Worm (Caenorhabditis elegans): ENCODE measurements around the gene scl-2.

The scl-2 gene

ce11 chrIV:13096778-13097177, 39.3 kb downstream of the scl-2 start:
- TF ChIP-seq nhr-76 (tag; optimal IDR thresholded peaks at IDR 0.05), result no peak
- TF ChIP-seq aly-2 (tag; optimal IDR thresholded peaks at IDR 0.05), result peak; percentile 30
- no peak for TF ChIP-seq mml-1 (tag; optimal IDR thresholded peaks at IDR 0.05)

ce11 chrIV:13098652-13099051, 41.1 kb downstream of the scl-2 start, which contains the start of the genes dli-1, tin-9.2 and exos-4.1:
dli-1 (minus strand) TSS chrIV:13098792.
tin-9.2 (plus strand) TSS chrIV:13098995.
exos-4.1 (plus strand) TSS chrIV:13098999.
- TF ChIP-seq nhr-67 (tag; optimal IDR thresholded peaks at IDR 0.05), result no peak
- peak; percentile 77 for TF ChIP-seq nfya-1 (tag; optimal IDR thresholded peaks at IDR 0.05; ENCODE audit: insufficient read depth)
- no peak for TF ChIP-seq sea-2 (GFP tag; optimal IDR thresholded peaks at IDR 0.05)
- TF ChIP-seq nhr-25 (tag; optimal IDR thresholded peaks at IDR 0.05), result peak; percentile 35
- no peak for TF ChIP-seq fkh-10 (GFP tag; optimal IDR thresholded peaks at IDR 0.05)
- TF ChIP-seq unc-39 (tag; optimal IDR thresholded peaks at IDR 0.05), result no peak
- peak; percentile 83 for TF ChIP-seq lin-15B (tag; optimal IDR thresholded peaks at IDR 0.05)
- TF ChIP-seq elt-3 (tag; optimal IDR thresholded peaks at IDR 0.05), result no peak
- peak; percentile 14 for TF ChIP-seq pqm-1 (tag; optimal IDR thresholded peaks at IDR 0.05)
- no peak for TF ChIP-seq nhr-28 (tag; optimal IDR thresholded peaks at IDR 0.05)
- no peak for TF ChIP-seq eor-1 (tag; optimal IDR thresholded peaks at IDR 0.05)
- TF ChIP-seq ceh-9 (tag; optimal IDR thresholded peaks at IDR 0.05), result no peak
- TF ChIP-seq nhr-11 (tag; optimal IDR thresholded peaks at IDR 0.05), result no peak
- no peak for TF ChIP-seq nhr-12 (tag; optimal IDR thresholded peaks at IDR 0.05)
- no peak for TF ChIP-seq ztf-4 (tag; optimal IDR thresholded peaks at IDR 0.05)
- no peak for TF ChIP-seq unc-62 (GFP tag; optimal IDR thresholded peaks at IDR 0.05)
- no peak for TF ChIP-seq ama-1 (optimal IDR thresholded peaks at IDR 0.05)
- peak; percentile 3 for TF ChIP-seq jun-1 (tag; optimal IDR thresholded peaks at IDR 0.05)
- peak; percentile 69 for TF ChIP-seq pha-4 (tag; optimal IDR thresholded peaks at IDR 0.05)
- no peak for TF ChIP-seq ceh-82 (tag; optimal IDR thresholded peaks at IDR 0.05)
- TF ChIP-seq hmg-11 (tag; optimal IDR thresholded peaks at IDR 0.05), result peak; percentile 58
- no peak for TF ChIP-seq fkh-2 (tag; optimal IDR thresholded peaks at IDR 0.05)
- TF ChIP-seq ceh-16 (tag; optimal IDR thresholded peaks at IDR 0.05), result no peak
- TF ChIP-seq snpc-4 (tag; optimal IDR thresholded peaks at IDR 0.05), result peak; percentile 31
- TF ChIP-seq daf-12 (tag; optimal IDR thresholded peaks at IDR 0.05), result no peak
- TF ChIP-seq lsy-12 (tag; optimal IDR thresholded peaks at IDR 0.05), result no peak
- no peak for TF ChIP-seq nhr-237 (tag; optimal IDR thresholded peaks at IDR 0.05)
- no peak for TF ChIP-seq mml-1 (tag; optimal IDR thresholded peaks at IDR 0.05)
- no peak for TF ChIP-seq tbx-2 (tag; optimal IDR thresholded peaks at IDR 0.05)
- TF ChIP-seq zag-1 (tag; optimal IDR thresholded peaks at IDR 0.05), result no peak
- no peak for TF ChIP-seq nhr-76 (tag; optimal IDR thresholded peaks at IDR 0.05)
- peak; percentile 54 for TF ChIP-seq skn-1 (tag; optimal IDR thresholded peaks at IDR 0.05)
- TF ChIP-seq ceh-28 (tag; optimal IDR thresholded peaks at IDR 0.05), result peak; percentile 54
- no peak for TF ChIP-seq nhr-43 (tag; optimal IDR thresholded peaks at IDR 0.05; ENCODE audit: poor library complexity, severe bottlenecking)
- TF ChIP-seq ZK546.5 (tag; optimal IDR thresholded peaks at IDR 0.05), result no peak
- peak; percentile 58 for TF ChIP-seq R02D3.7 (tag; optimal IDR thresholded peaks at IDR 0.05)
- TF ChIP-seq lin-39 (tag; optimal IDR thresholded peaks at IDR 0.05), result no peak
- TF ChIP-seq elt-1 (tag; optimal IDR thresholded peaks at IDR 0.05), result no peak
- no peak for TF ChIP-seq aly-2 (tag; optimal IDR thresholded peaks at IDR 0.05)
- no peak for TF ChIP-seq egl-27 (tag; optimal IDR thresholded peaks at IDR 0.05)
- TF ChIP-seq elt-2 (tag; optimal IDR thresholded peaks at IDR 0.05), result peak; percentile 29
- TF ChIP-seq nhr-23 (tag; optimal IDR thresholded peaks at IDR 0.05), result peak; percentile 65
- no peak for TF ChIP-seq nhr-77 (tag; optimal IDR thresholded peaks at IDR 0.05)
- no peak for TF ChIP-seq fos-1 (tag; optimal IDR thresholded peaks at IDR 0.05)
- TF ChIP-seq egl-5 (tag; optimal IDR thresholded peaks at IDR 0.05), result peak; percentile 77
- TF ChIP-seq mdl-1 (tag; optimal IDR thresholded peaks at IDR 0.05), result no peak
- TF ChIP-seq ztf-11 (tag; optimal IDR thresholded peaks at IDR 0.05), result no peak

Measured in whole organism, L3 larva.